Fruit fly (Drosophila melanogaster) S2 (cell line): Measurements from ENCODE around the gene CG7332.

Source experiments
- CG8478 ChIP-seq: fragments of >200 bp; optimal IDR thresholded peaks from 2 replicates; lab custom pipeline; 2018
- CTCF ChIP-seq, 2 experiments: fragments of >200 bp; optimal IDR thresholded peaks; 2 replicates each; lab custom pipeline; 2018

DNA sequence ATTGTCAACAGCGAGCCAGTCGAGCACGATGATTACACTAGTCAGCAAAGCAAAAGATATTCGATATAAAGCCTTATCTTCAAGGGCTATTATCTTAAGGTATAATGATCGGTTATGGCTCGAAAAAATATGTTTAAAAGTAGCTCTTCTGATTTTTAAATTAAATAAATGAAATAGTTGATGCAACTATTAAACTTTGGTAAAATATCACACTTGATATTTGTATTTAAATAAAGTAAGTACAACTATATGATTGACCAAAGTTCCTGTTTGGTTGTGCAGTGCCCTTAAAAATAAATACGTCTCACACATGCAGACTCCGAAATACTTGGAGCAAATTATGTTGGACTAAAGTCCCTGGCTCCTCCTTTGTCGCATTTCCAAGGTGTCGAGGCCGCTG is 13.6 kb downstream of the CG7332 start:
- no peak for TF ChIP-seq CG8478 (lab: Kevin White, UChicago)
- no peak for TF ChIP-seq CTCF (optimal IDR thresholded peaks at IDR 0.05; lab: Kevin White, UChicago)
